Worm (Caenorhabditis elegans) whole organism, L4 larva: ENCODE results near the gene imph-1.

Experiments used
- D1046.2 ChIP-seq: fragments of 200-800 bp; sonication (Bioruptor generic); IDR thresholded peaks from 2 replicates; pipeline ENCODE4 v1.3.6; 2022; ENCODE audit warnings: missing genetic modification characterization, missing compliant biosample characterization
- T20F7.1 ChIP-seq: fragments of 200-800 bp; sonication (Bioruptor generic); optimal IDR thresholded peaks from 2 replicates; lab custom pipeline; 2018; ENCODE audit warnings: mild to moderate bottlenecking, missing genetic modification characterization, missing compliant biosample characterization
- T26A8.4 ChIP-seq: fragments of 200-800 bp; sonication (Bioruptor generic); IDR thresholded peaks from 2 replicates; pipeline ENCODE4 v1.3.6; 2022; ENCODE audit warnings: missing genetic modification characterization, missing compliant biosample characterization
- Y105C5A.15 ChIP-seq: fragments of 200-800 bp; sonication (Bioruptor generic); IDR thresholded peaks from 2 replicates; pipeline ENCODE4 v1.3.6; 2022; ENCODE audit warnings: missing genetic modification characterization, missing compliant biosample characterization
- Y48G9A.11 ChIP-seq: fragments of 200-800 bp; sonication (Bioruptor generic); IDR thresholded peaks from 2 replicates; pipeline ENCODE4 v1.3.6; 2022; ENCODE audit warnings: missing genetic modification reagents, missing genetic modification characterization, missing compliant biosample characterization
- ZK546.5 ChIP-seq, 2 experiments: sonication (generic microtip); optimal IDR thresholded peaks; 2 replicates each; lab custom pipeline; 2017; ENCODE audit warnings: missing biosample characterization in 2 of 2, missing genetic modification characterization in 2 of 2
- aha-1 ChIP-seq: fragments of 150-350 bp; peaks from one replicate; lab custom pipeline; 2014; ENCODE audit warnings: missing biosample characterization, missing genetic modification characterization
- aly-2 ChIP-seq: sonication (generic microtip); optimal IDR thresholded peaks from 2 replicates; lab custom pipeline; 2018; ENCODE audit warnings: missing biosample characterization, missing genetic modification characterization
- attf-4 ChIP-seq: sonication (generic microtip); optimal IDR thresholded peaks from 3 replicates; lab custom pipeline; 2017; ENCODE audit warnings: missing biosample characterization, missing genetic modification characterization
- ceh-20 ChIP-seq: fragments of 200-800 bp; sonication (Bioruptor generic); IDR thresholded peaks from 2 replicates; pipeline ENCODE4 v1.3.6; 2022; ENCODE audit warnings: missing genetic modification reagents, missing genetic modification characterization, missing compliant biosample characterization
- ctbp-1 ChIP-seq: fragments of 200-800 bp; sonication (Bioruptor generic); IDR thresholded peaks from 2 replicates; pipeline ENCODE4 v1.3.6; 2022; ENCODE audit warnings: missing genetic modification reagents, missing genetic modification characterization, missing compliant biosample characterization
- dmd-8 ChIP-seq: fragments of 200-800 bp; sonication (Bioruptor generic); IDR thresholded peaks from 2 replicates; pipeline ENCODE4 v1.3.6; 2022; ENCODE audit warnings: missing genetic modification characterization, missing compliant biosample characterization
- dve-1 ChIP-seq: sonication (generic microtip); optimal IDR thresholded peaks from 2 replicates; lab custom pipeline; 2017; ENCODE audit warnings: antibody characterized with exemption, mild to moderate bottlenecking, missing genetic modification characterization, missing compliant biosample characterization; ENCODE audit not compliant: insufficient read depth
- hif-1 ChIP-seq, 2 experiments: sonication (generic microtip); optimal IDR thresholded peaks; 2 replicates each; lab custom pipeline; 2016 to 2017; ENCODE audit warnings: missing compliant biosample characterization in 2 of 2, missing genetic modification characterization in 2 of 2, missing genetic modification reagents in 2 of 2, missing genotype in 2 of 2, mild to moderate bottlenecking in 1 of 2
- hmg-1.1 ChIP-seq: fragments of 200-800 bp; sonication (Bioruptor generic); IDR thresholded peaks from 2 replicates; pipeline ENCODE4 v1.3.6; 2022; ENCODE audit warnings: missing genetic modification reagents, missing genetic modification characterization, missing compliant biosample characterization
- lim-7 ChIP-seq: fragments of 200-800 bp; sonication (Bioruptor generic); IDR thresholded peaks from 2 replicates; pipeline ENCODE4 v1.3.6; 2022; ENCODE audit warnings: missing genetic modification characterization, missing compliant biosample characterization
- lin-1 ChIP-seq: fragments of 200-800 bp; sonication (Bioruptor generic); IDR thresholded peaks from 2 replicates; pipeline ENCODE4 v1.3.6; 2022; ENCODE audit warnings: missing genetic modification reagents, missing genetic modification characterization, missing compliant biosample characterization
- lin-13 ChIP-seq: fragments of 150-350 bp; optimal IDR thresholded peaks from 2 replicates; lab custom pipeline; 2014; ENCODE audit warnings: missing biosample characterization, missing genetic modification reagents, missing genetic modification characterization
- lir-3 ChIP-seq: sonication (generic microtip); optimal IDR thresholded peaks from 2 replicates; lab custom pipeline; 2016; ENCODE audit warnings: mild to moderate bottlenecking, missing genetic modification characterization, missing compliant biosample characterization
- lsy-2 ChIP-seq, 2 experiments: fragments of 150-350 bp in 1 of 2; sonication (generic microtip) in 1 of 2; optimal IDR thresholded peaks; 2 replicates each; lab custom pipeline; 2014 to 2017; ENCODE audit warnings: missing biosample characterization in 2 of 2, missing genetic modification characterization in 2 of 2
- madf-9 ChIP-seq: fragments of 200-800 bp; sonication (Bioruptor generic); conservative IDR thresholded peaks from 2 replicates; pipeline ENCODE4 v1.3.6; 2022; ENCODE audit warnings: missing genetic modification reagents, missing genetic modification characterization, missing compliant biosample characterization
- mdl-1 ChIP-seq, 2 experiments: fragments of 150-350 bp in 1 of 2; sonication (generic microtip) in 1 of 2; optimal IDR thresholded peaks; 2 replicates each; lab custom pipeline; 2014 to 2017; ENCODE audit warnings: missing biosample characterization in 2 of 2, missing genetic modification characterization in 2 of 2
- mes-2 ChIP-seq: sonication (generic microtip); optimal IDR thresholded peaks from 2 replicates; lab custom pipeline; 2016; ENCODE audit warnings: missing genotype, mild to moderate bottlenecking, missing genetic modification characterization, missing compliant biosample characterization; ENCODE audit not compliant: poor library complexity, severe bottlenecking
- mxl-2 ChIP-seq: fragments of 200-800 bp; sonication (Bioruptor generic); conservative IDR thresholded peaks from 2 replicates; pipeline ENCODE4 v1.3.6; 2022; ENCODE audit warnings: missing genetic modification reagents, missing genetic modification characterization, missing compliant biosample characterization
- nhr-10 ChIP-seq: fragments of 150-350 bp; optimal IDR thresholded peaks from 2 replicates; lab custom pipeline; 2014; ENCODE audit warnings: missing biosample characterization, missing genetic modification characterization
- nhr-102 ChIP-seq: sonication (generic microtip); optimal IDR thresholded peaks from 2 replicates; lab custom pipeline; 2016; ENCODE audit warnings: mild to moderate bottlenecking, missing genetic modification characterization, moderate library complexity, missing compliant biosample characterization
- nhr-237 ChIP-seq: sonication (generic microtip); optimal IDR thresholded peaks from 2 replicates; lab custom pipeline; 2017; ENCODE audit warnings: missing biosample characterization, missing genetic modification characterization
- nhr-25 ChIP-seq: sonication (generic microtip); optimal IDR thresholded peaks from 2 replicates; lab custom pipeline; 2017; ENCODE audit warnings: missing genetic modification characterization, mild to moderate bottlenecking, missing compliant biosample characterization, antibody characterized with exemption, moderate library complexity, borderline replicate concordance; ENCODE audit not compliant: insufficient read depth
- nhr-28 ChIP-seq: fragments of 150-350 bp; optimal IDR thresholded peaks from 2 replicates; lab custom pipeline; 2014; ENCODE audit warnings: missing biosample characterization, missing genetic modification characterization
- nhr-48 ChIP-seq: sonication (generic microtip); optimal IDR thresholded peaks from 2 replicates; lab custom pipeline; 2016; ENCODE audit warnings: mild to moderate bottlenecking, missing genetic modification characterization, missing compliant biosample characterization
- nhr-76 ChIP-seq: fragments of 150-350 bp; optimal IDR thresholded peaks from 2 replicates; lab custom pipeline; 2014; ENCODE audit warnings: missing biosample characterization, missing genetic modification characterization
- pqm-1 ChIP-seq: sonication (generic microtip); optimal IDR thresholded peaks from 2 replicates; lab custom pipeline; 2017; ENCODE audit warnings: missing biosample characterization, missing genetic modification characterization
- rbr-2 ChIP-seq: sonication (generic microtip); optimal IDR thresholded peaks from 2 replicates; lab custom pipeline; 2016; ENCODE audit warnings: missing genotype, missing genetic modification characterization, missing compliant biosample characterization
- set-16 ChIP-seq: fragments of 200-800 bp; sonication (Bioruptor generic); IDR thresholded peaks from 2 replicates; pipeline ENCODE4 v1.3.6; 2022; ENCODE audit warnings: missing genetic modification reagents, missing genetic modification characterization, missing compliant biosample characterization
- snpc-1.2 ChIP-seq: fragments of 200-800 bp; sonication (Bioruptor generic); IDR thresholded peaks from 2 replicates; pipeline ENCODE4 v1.3.6; 2022; ENCODE audit warnings: missing genetic modification reagents, missing genetic modification characterization, missing compliant biosample characterization
- snpc-4 ChIP-seq: fragments of 150-350 bp; optimal IDR thresholded peaks from 2 replicates; lab custom pipeline; 2014; ENCODE audit warnings: missing biosample characterization, missing genetic modification characterization
- tag-97 ChIP-seq: fragments of 200-800 bp; sonication (Bioruptor generic); IDR thresholded peaks from 2 replicates; pipeline ENCODE4 v1.3.6; 2022; ENCODE audit warnings: missing genetic modification characterization, missing compliant biosample characterization
- unc-130 ChIP-seq: sonication (generic microtip); optimal IDR thresholded peaks from 2 replicates; lab custom pipeline; 2016; ENCODE audit warnings: missing genetic modification reagents, missing genetic modification characterization, missing compliant biosample characterization
- unc-62 ChIP-seq, 3 experiments: fragments of 150-350 bp in 1 of 3; sonication (generic microtip); optimal IDR thresholded peaks in 2 of 3; peaks in 1 of 3; 1 replicate in 1 of 3; 2 replicates in 2 of 3; lab custom pipeline; 2014 to 2017; ENCODE audit warnings: missing biosample characterization in 3 of 3, missing genetic modification characterization in 3 of 3, missing genetic modification reagents in 3 of 3, missing genotype in 1 of 3
- vab-7 ChIP-seq: fragments of 200-800 bp; sonication (Bioruptor generic); IDR thresholded peaks from 2 replicates; pipeline ENCODE4 v1.3.6; 2022; ENCODE audit warnings: missing genetic modification reagents, missing genetic modification characterization, missing compliant biosample characterization
- zfp-3 ChIP-seq: fragments of 200-800 bp; sonication (Bioruptor generic); conservative IDR thresholded peaks from 2 replicates; pipeline ENCODE4 v1.3.6; 2022; ENCODE audit warnings: missing genetic modification reagents, missing genetic modification characterization, missing compliant biosample characterization

imph-1 gene

ce11 chrIII:4520057-4520456, 33.4 kb upstream of the imph-1 start, which contains the start of gene cdh-4:
TSS of gene cdh-4 (plus strand) at chrIII:4520357.
- no peak for TF ChIP-seq nhr-76 (tag; lab: Kevin White, UChicago)
- TF ChIP-seq rbr-2, result no peak
- TF ChIP-seq Y105C5A.15 (GFP tag; lab: Robert Waterston, UW), result no peak
- TF ChIP-seq nhr-10 (tag; lab: Kevin White, UChicago), result no peak
- no peak for TF ChIP-seq ZK546.5 (tag; optimal IDR thresholded peaks at IDR 0.05; lab: Kevin White, UChicago)
- no peak for TF ChIP-seq unc-130
- no peak for TF ChIP-seq mdl-1 (tag; optimal IDR thresholded peaks at IDR 0.05; lab: Kevin White, UChicago)
- TF ChIP-seq dmd-8, result no peak
- TF ChIP-seq set-16 (GFP tag; lab: Robert Waterston, UW), result no peak
- no peak for TF ChIP-seq Y48G9A.11 (GFP tag; lab: Robert Waterston, UW)
- TF ChIP-seq, all 104 proteins: peak for 0

ce11 chrIII:4523411-4523810, 30.0 kb upstream of the imph-1 start:
- TF ChIP-seq unc-62 (GFP tag; optimal IDR thresholded peaks at IDR 0.05 in 1 of 2; lab: Kevin White, UChicago) (peak in 1 of 2 experiments; percentile 89), unc-62 (tag; optimal IDR thresholded peaks at IDR 0.05; lab: Kevin White, UChicago) (no peak), mxl-2 (GFP tag; lab: Robert Waterston, UW) (no peak)

- TF ChIP-seq Y48G9A.11 (GFP tag; lab: Robert Waterston, UW) (no peak), madf-9 (no peak), aly-2 (tag; lab: Kevin White, UChicago) (no peak), snpc-1.2 (GFP tag; lab: Robert Waterston, UW) (no peak), zfp-3 (GFP tag; lab: Robert Waterston, UW) (no peak), mdl-1 (tag; optimal IDR thresholded peaks at IDR 0.05; lab: Kevin White, UChicago) (no peak), nhr-25 (tag; lab: Kevin White, UChicago) (no peak), lim-7 (GFP tag; lab: Robert Waterston, UW) (no peak), tag-97 (no peak), lin-1 (GFP tag; lab: Robert Waterston, UW) (no peak), ceh-20 (GFP tag; lab: Robert Waterston, UW) (no peak), attf-4 (tag; lab: Kevin White, UChicago) (no peak)
- TF ChIP-seq, all 104 proteins: peak for 0
These were observed 29.3 kb upstream of the imph-1 start for ce11 chrIII:4524071-4524470.

ce11 chrIII:4525998-4526397, 27.4 kb upstream of the imph-1 start:
- TF ChIP-seq aha-1 (tag; lab: Kevin White, UChicago) (peak; percentile 5), hmg-1.1 (GFP tag; lab: Robert Waterston, UW) (no peak), unc-62 (GFP tag; optimal IDR thresholded peaks at IDR 0.05 in 1 of 2; lab: Kevin White, UChicago) (peak in 1 of 2 experiments; percentile 92), unc-62 (tag; optimal IDR thresholded peaks at IDR 0.05; lab: Kevin White, UChicago) (no peak), lim-7 (GFP tag; lab: Robert Waterston, UW) (no peak)

ce11 chrIII:4530968-4531367, 22.4 kb upstream of the imph-1 start:
- TF ChIP-seq hif-1 (tag; optimal IDR thresholded peaks at IDR 0.05; lab: Kevin White, UChicago) (no peak), D1046.2 (GFP tag; lab: Robert Waterston, UW) (no peak), unc-62 (GFP tag; optimal IDR thresholded peaks at IDR 0.05 in 1 of 2; lab: Kevin White, UChicago) (peak in 1 of 2 experiments; percentile 90), unc-62 (tag; optimal IDR thresholded peaks at IDR 0.05; lab: Kevin White, UChicago) (no peak)
- TF ChIP-seq, all 104 proteins: peak for 1

ce11 chrIII:4540604-4541003, 12.8 kb upstream of the imph-1 start, which contains the start of gene ugt-62:
TSS of gene ugt-62 (minus strand) at chrIII:4540623.
- TF ChIP-seq lin-13, result no peak
- peak; percentile 26 for TF ChIP-seq nhr-102 (tag; lab: Kevin White, UChicago)
- TF ChIP-seq nhr-48 (tag; lab: Kevin White, UChicago), result peak; percentile 57
- TF ChIP-seq mes-2 (tag; lab: Kevin White, UChicago), result peak; percentile 9
- TF ChIP-seq lir-3 (tag; lab: Kevin White, UChicago), result no peak
- no peak for TF ChIP-seq vab-7 (GFP tag; lab: Robert Waterston, UW)
- TF ChIP-seq nhr-237 (tag; lab: Kevin White, UChicago), result no peak
- no peak for TF ChIP-seq snpc-4 (tag; lab: Kevin White, UChicago)
- TF ChIP-seq ctbp-1 (GFP tag; lab: Robert Waterston, UW), result no peak
- TF ChIP-seq T26A8.4 (GFP tag; lab: Robert Waterston, UW), result no peak
- TF ChIP-seq pqm-1, result peak; percentile 99
- peak; percentile 53 for TF ChIP-seq T20F7.1 (GFP tag; lab: Kevin White, UChicago)
- no peak for TF ChIP-seq lsy-2 (tag; optimal IDR thresholded peaks at IDR 0.05; lab: Kevin White, UChicago)
- TF ChIP-seq aly-2 (tag; lab: Kevin White, UChicago), result no peak
- TF ChIP-seq nhr-28 (tag; lab: Kevin White, UChicago), result peak; percentile 89
- TF ChIP-seq dve-1 (tag; lab: Kevin White, UChicago), result peak; percentile 82
- TF ChIP-seq rbr-2, result no peak
